Fruit fly (Drosophila melanogaster) whole organism, embryonic: ENCODE measurements around the gene Nse1.

Experiments
- Awh ChIP-seq: fragments of 200-800 bp; sonication (Bioruptor generic); IDR thresholded peaks from 2 replicates; pipeline ENCODE4, ENCODE4 v1.3.6; 2022; ENCODE audit warnings: missing biosample characterization, missing genetic modification characterization
- CG10209 ChIP-seq: fragments of 200-800 bp; sonication (Bioruptor generic); optimal IDR thresholded peaks from 3 replicates; lab custom pipeline; 2017; ENCODE audit warnings: missing biosample characterization, mild to moderate bottlenecking, missing genetic modification characterization, missing genetic modification reagents
- CG10321 ChIP-seq: fragments of 200-800 bp; sonication (Bioruptor generic); IDR thresholded peaks from 2 replicates; pipeline ENCODE4 v1.3.6; 2022; ENCODE audit warnings: missing biosample characterization, missing genetic modification characterization
- CG13775 ChIP-seq: fragments of 200-800 bp; sonication (Bioruptor generic); optimal IDR thresholded peaks from 3 replicates; lab custom pipeline; 2017; ENCODE audit warnings: missing biosample characterization, mild to moderate bottlenecking, missing genetic modification characterization
- CG14050 ChIP-seq: fragments of 200-800 bp; sonication (Bioruptor generic); IDR thresholded peaks from 3 replicates; pipeline ENCODE4 v1.3.6; 2022; ENCODE audit warnings: missing biosample characterization, missing genetic modification characterization
- CG14860 ChIP-seq: fragments of 200-800 bp; sonication (Bioruptor generic); IDR thresholded peaks from 3 replicates; pipeline ENCODE4 v1.3.6; 2022; ENCODE audit warnings: missing biosample characterization, missing genetic modification characterization; ENCODE audit not compliant: partially characterized antibody
- CG17328 ChIP-seq: fragments of 200-800 bp; sonication (Bioruptor generic); IDR thresholded peaks from 2 replicates; pipeline ENCODE4 v1.3.6; 2022; ENCODE audit warnings: missing biosample characterization, missing genetic modification characterization
- CG17802 ChIP-seq: fragments of 200-800 bp; sonication (Bioruptor generic); optimal IDR thresholded peaks from 2 replicates; lab custom pipeline; 2018; ENCODE audit warnings: missing biosample characterization, mild to moderate bottlenecking, missing genetic modification characterization, moderate library complexity
- CG32767 ChIP-seq: fragments of 200-800 bp; sonication (Bioruptor generic); IDR thresholded peaks from 2 replicates; pipeline ENCODE4 v1.3.6; 2022; ENCODE audit warnings: missing biosample characterization, missing genetic modification characterization
- CG33557 ChIP-seq: fragments of 200-800 bp; sonication (Bioruptor generic); optimal IDR thresholded peaks from 2 replicates; lab custom pipeline; 2019; ENCODE audit warnings: missing biosample characterization, mild to moderate bottlenecking, missing genetic modification characterization, moderate library complexity
- CG34224 ChIP-seq: fragments of 200-800 bp; sonication (Bioruptor generic); IDR thresholded peaks from 3 replicates; pipeline ENCODE4 v1.3.6; 2022; ENCODE audit warnings: missing biosample characterization, missing genetic modification characterization; ENCODE audit not compliant: partially characterized antibody
- CG6175 ChIP-seq: fragments of 200-800 bp; sonication (Bioruptor generic); IDR thresholded peaks from 3 replicates; pipeline ENCODE4 v1.3.6; 2022; ENCODE audit warnings: missing biosample characterization, missing genetic modification characterization
- CG6854 ChIP-seq: fragments of 200-800 bp; sonication (Bioruptor generic); optimal IDR thresholded peaks from 3 replicates; lab custom pipeline; 2017; ENCODE audit warnings: missing biosample characterization, mild to moderate bottlenecking, missing genetic modification characterization
- CG7271 ChIP-seq: fragments of 200-800 bp; sonication (Bioruptor generic); optimal IDR thresholded peaks from 2 replicates; lab custom pipeline; 2018; ENCODE audit warnings: missing biosample characterization, mild to moderate bottlenecking, missing genetic modification characterization, moderate library complexity
- CG8359 ChIP-seq: fragments of 200-800 bp; sonication (Bioruptor generic); optimal IDR thresholded peaks from 2 replicates; lab custom pipeline; 2017; ENCODE audit warnings: missing biosample characterization, mild to moderate bottlenecking, missing genetic modification characterization, borderline replicate concordance
- CG9817 ChIP-seq: fragments of 200-800 bp; sonication (Bioruptor generic); optimal IDR thresholded peaks from 2 replicates; lab custom pipeline; 2018; ENCODE audit warnings: missing biosample characterization, mild to moderate bottlenecking, missing genetic modification characterization, moderate library complexity
- CG9932 ChIP-seq: fragments of 200-800 bp; sonication (Bioruptor generic); IDR thresholded peaks from 2 replicates; pipeline ENCODE4 v1.3.6; 2022; ENCODE audit warnings: missing biosample characterization, missing genetic modification characterization
- CrebB ChIP-seq: fragments of 200-800 bp; sonication (Bioruptor generic); optimal IDR thresholded peaks from 3 replicates; lab custom pipeline; 2018; ENCODE audit warnings: missing biosample characterization, mild to moderate bottlenecking, missing genetic modification characterization
- Dad ChIP-seq: fragments of 200-800 bp; sonication (Bioruptor generic); optimal IDR thresholded peaks from 3 replicates; lab custom pipeline; 2016; ENCODE audit warnings: missing biosample characterization, missing genetic modification characterization
- Ets65A ChIP-seq: fragments of 200-800 bp; sonication (Bioruptor generic); peaks from one replicate; lab custom pipeline; 2016; ENCODE audit warnings: missing biosample characterization, missing genetic modification characterization
- Fer1 ChIP-seq: fragments of 200-800 bp; sonication (Bioruptor generic); optimal IDR thresholded peaks from 2 replicates; lab custom pipeline; 2017; ENCODE audit warnings: missing biosample characterization, mild to moderate bottlenecking, missing genetic modification characterization
- Hmr ChIP-seq: fragments of 200-800 bp; sonication (Bioruptor generic); optimal IDR thresholded peaks from 3 replicates; lab custom pipeline; 2017; ENCODE audit warnings: mild to moderate bottlenecking, missing biosample characterization, missing genetic modification reagents, missing genetic modification characterization
- Lhr ChIP-seq: fragments of 200-800 bp; sonication (Bioruptor generic); optimal IDR thresholded peaks from 3 replicates; lab custom pipeline; 2017; ENCODE audit warnings: mild to moderate bottlenecking, missing biosample characterization, missing genetic modification reagents, missing genetic modification characterization
- Max ChIP-seq: fragments of 200-800 bp; sonication (Bioruptor generic); optimal IDR thresholded peaks from 2 replicates; lab custom pipeline; 2016; ENCODE audit warnings: missing biosample characterization, mild to moderate bottlenecking, missing genetic modification characterization
- NFAT ChIP-seq: fragments of 200-800 bp; sonication (Bioruptor generic); IDR thresholded peaks from 2 replicates; pipeline ENCODE4 v1.3.6; 2022; ENCODE audit warnings: missing biosample characterization, missing genetic modification characterization
- NfI ChIP-seq: fragments of 200-800 bp; sonication (Bioruptor generic); optimal IDR thresholded peaks from 3 replicates; lab custom pipeline; 2018; ENCODE audit warnings: missing biosample characterization, mild to moderate bottlenecking, missing genetic modification characterization, moderate library complexity
- Scr ChIP-seq: fragments of 200-800 bp; sonication (Bioruptor generic); IDR thresholded peaks from 2 replicates; pipeline ENCODE4 v1.3.6; 2022; ENCODE audit warnings: missing biosample characterization, missing genetic modification characterization; ENCODE audit not compliant: partially characterized antibody
- Sox102F ChIP-seq: fragments of 200-800 bp; sonication (Bioruptor generic); optimal IDR thresholded peaks from 2 replicates; lab custom pipeline; 2018; ENCODE audit warnings: missing biosample characterization, mild to moderate bottlenecking, missing genetic modification characterization, moderate library complexity
- Ssrp ChIP-seq: fragments of 200-800 bp; sonication (Bioruptor generic); optimal IDR thresholded peaks from 2 replicates; lab custom pipeline; 2018; ENCODE audit warnings: missing biosample characterization, mild to moderate bottlenecking, missing genetic modification characterization, moderate library complexity
- Stat92E ChIP-seq, 3 experiments: fragments of >200 bp in 2 of 3; fragments of 200-800 bp in 1 of 3; sonication (Bioruptor generic) in 1 of 3; optimal IDR thresholded peaks; 2 replicates each; lab custom pipeline; 2017 to 2019; ENCODE audit warnings: missing biosample characterization in 3 of 3, missing genetic modification characterization in 3 of 3, mild to moderate bottlenecking in 1 of 3, moderate library complexity in 1 of 3
- Xrp1 ChIP-seq: fragments of 200-800 bp; sonication (Bioruptor generic); IDR thresholded peaks from 2 replicates; pipeline ENCODE4 v1.3.6; 2022; ENCODE audit warnings: missing biosample characterization, missing genetic modification characterization
- ap ChIP-seq: fragments of 200-800 bp; sonication (Bioruptor generic); IDR thresholded peaks from 2 replicates; pipeline ENCODE4 v1.3.6; 2022; ENCODE audit warnings: missing biosample characterization, missing genetic modification characterization
- cas ChIP-seq: fragments of 200-800 bp; sonication (Bioruptor generic); IDR thresholded peaks from 2 replicates; pipeline ENCODE4 v1.3.6; 2022; ENCODE audit warnings: missing biosample characterization, missing genetic modification characterization
- gcm ChIP-seq: fragments of 200-800 bp; sonication (Bioruptor generic); optimal IDR thresholded peaks from 2 replicates; lab custom pipeline; 2019; ENCODE audit warnings: missing biosample characterization, mild to moderate bottlenecking, missing genetic modification characterization, moderate library complexity
- grau ChIP-seq: fragments of 200-800 bp; optimal IDR thresholded peaks from 3 replicates; lab custom pipeline; 2019; ENCODE audit warnings: missing biosample characterization, mild to moderate bottlenecking, missing genetic modification characterization, moderate library complexity
- ken ChIP-seq: fragments of 200-800 bp; sonication (Bioruptor generic); IDR thresholded peaks from 3 replicates; pipeline ENCODE4 v1.3.6; 2022; ENCODE audit warnings: missing biosample characterization, missing genetic modification characterization
- lab ChIP-seq: fragments of 200-800 bp; sonication (Bioruptor generic); optimal IDR thresholded peaks from 3 replicates; lab custom pipeline; 2017; ENCODE audit warnings: missing biosample characterization, missing genetic modification characterization, mild to moderate bottlenecking, moderate library complexity, missing genetic modification reagents
- lola ChIP-seq, 3 experiments: fragments of >200 bp in 2 of 3; fragments of 200-800 bp in 1 of 3; sonication (Bioruptor generic) in 1 of 3; optimal IDR thresholded peaks; 2 replicates each; lab custom pipeline; 2017 to 2019; ENCODE audit warnings: missing biosample characterization in 3 of 3, missing genetic modification characterization in 3 of 3, mild to moderate bottlenecking in 1 of 3, moderate library complexity in 1 of 3
- nmo ChIP-seq: fragments of 200-800 bp; sonication (Bioruptor generic); optimal IDR thresholded peaks from 2 replicates; lab custom pipeline; 2018; ENCODE audit warnings: missing biosample characterization, mild to moderate bottlenecking, missing genetic modification characterization, moderate library complexity
- nom ChIP-seq: fragments of 200-800 bp; sonication (Bioruptor generic); optimal IDR thresholded peaks from 2 replicates; lab custom pipeline; 2017; ENCODE audit warnings: missing biosample characterization, missing genetic modification characterization, mild to moderate bottlenecking, moderate library complexity, missing genetic modification reagents
- odd ChIP-seq: fragments of 200-800 bp; sonication (Bioruptor generic); optimal IDR thresholded peaks from 2 replicates; lab custom pipeline; 2017; ENCODE audit warnings: missing biosample characterization, mild to moderate bottlenecking, missing genetic modification characterization
- pros ChIP-seq: fragments of 200-800 bp; sonication (Bioruptor generic); optimal IDR thresholded peaks from 3 replicates; lab custom pipeline; 2019; ENCODE audit warnings: missing biosample characterization, mild to moderate bottlenecking, missing genetic modification characterization, moderate library complexity
- ranshi ChIP-seq: fragments of 200-800 bp; sonication (Bioruptor generic); IDR thresholded peaks from 2 replicates; pipeline ENCODE4 v1.3.6; 2022; ENCODE audit warnings: missing biosample characterization, missing genetic modification characterization
- sug ChIP-seq: fragments of 200-800 bp; optimal IDR thresholded peaks from 2 replicates; lab custom pipeline; 2019; ENCODE audit warnings: missing biosample characterization, mild to moderate bottlenecking, missing genetic modification characterization, moderate library complexity
- trem ChIP-seq: fragments of 200-800 bp; optimal IDR thresholded peaks from 3 replicates; lab custom pipeline; 2019; ENCODE audit warnings: missing biosample characterization, mild to moderate bottlenecking, missing genetic modification characterization, moderate library complexity
- twi ChIP-seq: fragments of 200-800 bp; optimal IDR thresholded peaks from 2 replicates; lab custom pipeline; 2019; ENCODE audit warnings: missing biosample characterization, mild to moderate bottlenecking, missing genetic modification characterization, moderate library complexity
- unpg ChIP-seq: fragments of 200-800 bp; sonication (Bioruptor generic); optimal IDR thresholded peaks from 3 replicates; lab custom pipeline; 2018; ENCODE audit warnings: missing biosample characterization, mild to moderate bottlenecking, missing genetic modification characterization, moderate library complexity
- zen2 ChIP-seq: fragments of 200-800 bp; sonication (Bioruptor generic); IDR thresholded peaks from 3 replicates; pipeline ENCODE4 v1.3.6; 2022; ENCODE audit warnings: missing biosample characterization, missing genetic modification characterization; ENCODE audit not compliant: partially characterized antibody

The Nse1 gene

DNA sequence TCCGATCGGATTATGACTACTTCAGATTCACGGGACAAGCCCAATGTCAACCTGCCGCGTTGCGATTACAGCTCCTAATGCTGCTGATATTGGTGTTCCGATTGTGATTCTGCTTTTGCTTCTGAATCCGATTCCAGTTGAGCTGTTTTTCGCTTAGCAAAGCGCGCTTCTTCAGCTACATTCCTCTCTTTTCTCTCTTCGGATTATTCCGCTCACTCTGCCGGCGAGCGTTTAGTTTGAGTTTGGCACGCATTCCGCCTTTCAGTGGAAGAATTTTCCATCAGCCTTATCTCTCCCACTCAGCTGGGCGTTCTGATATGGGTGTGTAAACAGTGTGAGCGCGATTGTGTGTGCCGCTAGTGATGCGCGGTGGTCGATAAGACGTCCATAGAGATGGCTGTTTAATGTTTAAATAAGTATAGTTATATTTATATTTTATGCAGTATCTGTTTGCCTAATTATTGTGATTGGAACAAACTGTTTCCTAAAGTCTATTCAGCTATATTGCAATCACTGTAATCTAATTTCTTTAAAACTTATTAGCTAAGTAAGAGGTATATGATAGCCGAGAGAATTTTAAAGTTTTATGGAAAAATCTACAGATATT is 9.6 kb downstream of the Nse1 start, which contains the start of gene Galt (continued):
- TF ChIP-seq gcm (GFP tag; lab: Kevin White, UChicago) (peak; percentile 54), CG9932 (GFP tag; lab: Robert Waterston, UW) (peak; percentile 47), cas (GFP tag; lab: Robert Waterston, UW) (no peak), CG13775 (peak; percentile 22), CG6175 (GFP tag; lab: Robert Waterston, UW) (no peak), zen2 (GFP tag; lab: Robert Waterston, UW) (peak; percentile 54; the same call in 2 of the 3 replicates), Hmr (peak; percentile 66), CG6854 (GFP tag; lab: Kevin White, UChicago) (peak; percentile 50), Scr (peak; percentile 77), CG8359 (GFP tag; lab: Kevin White, UChicago) (no peak), grau (tag; lab: Kevin White, UChicago) (peak; percentile 50), lola (GFP tag; optimal IDR thresholded peaks at IDR 0.05; lab: Kevin White, UChicago) (peak in 1 of 3 experiments; percentile 31), CG14050 (GFP tag; lab: Robert Waterston, UW) (no peak; the same call in 2 of the 3 replicates), CG9817 (tag; lab: Kevin White, UChicago) (peak; percentile 31), nmo (peak; percentile 52), ap (GFP tag; lab: Robert Waterston, UW) (no peak), ken (GFP tag; lab: Robert Waterston, UW) (no peak), CG17802 (tag; lab: Kevin White, UChicago) (no peak), pros (peak; percentile 57), sug (tag; lab: Kevin White, UChicago) (peak; percentile 79), Sox102F (GFP tag; lab: Kevin White, UChicago) (peak; percentile 26), Fer1 (GFP tag; lab: Kevin White, UChicago) (peak; percentile 68), CG10209 (GFP tag; lab: Kevin White, UChicago) (peak; percentile 20), NFAT (GFP tag; lab: Robert Waterston, UW) (peak; percentile 79; the same call in 1 of the 2 replicates), CG34224 (peak; percentile 84), odd (GFP tag; lab: Kevin White, UChicago) (peak; percentile 43), Stat92E (GFP tag; optimal IDR thresholded peaks at IDR 0.05; lab: Kevin White, UChicago) (no peak), NfI (GFP tag; lab: Kevin White, UChicago) (peak; percentile 20), nom (peak; percentile 47), Dad (no peak), twi (no peak), unpg (peak; percentile 39), trem (tag; lab: Kevin White, UChicago) (peak; percentile 19), CG17328 (peak; percentile 49; the same call in 1 of the 2 replicates), CG14860 (peak; percentile 90), Ssrp (tag; lab: Kevin White, UChicago) (peak; percentile 3), Max (GFP tag; lab: Kevin White, UChicago) (peak; percentile 30), Lhr (GFP tag; lab: Kevin White, UChicago) (peak; percentile 5), CG10321 (no peak), ranshi (peak; percentile 35; the same call in 1 of the 2 replicates), CrebB (peak; percentile 47), lab (GFP tag; lab: Kevin White, UChicago) (peak; percentile 68), Awh (no peak; the same call in 1 of the 2 replicates), CG32767 (GFP tag; lab: Robert Waterston, UW) (0 out of 2 replicates have a peak, but pooled peaks have one; percentile 21), CG33557 (GFP tag; lab: Kevin White, UChicago) (no peak), Xrp1 (GFP tag; lab: Robert Waterston, UW) (peak; percentile 52), CG7271 (tag; lab: Kevin White, UChicago) (peak; percentile 35), Ets65A (peak; percentile 82)
